Worm (Caenorhabditis elegans) whole organism, L4 larva: ENCODE data around the gene gyf-1.

ENCODE experiments used
- R02D3.7 ChIP-seq: fragments of 150-350 bp; sonication (generic microtip); optimal IDR thresholded peaks from 3 replicates; lab custom pipeline; 2014; ENCODE audit warnings: missing biosample characterization, missing genetic modification characterization
- Y5F2A.4 ChIP-seq: fragments of 200-800 bp; sonication (Bioruptor generic); optimal IDR thresholded peaks from 2 replicates; lab custom pipeline; 2018; ENCODE audit warnings: mild to moderate bottlenecking, missing genetic modification characterization, missing compliant biosample characterization
- ZK546.5 ChIP-seq, 2 experiments: sonication (generic microtip); optimal IDR thresholded peaks; 2 replicates each; lab custom pipeline; 2017; ENCODE audit warnings: missing biosample characterization in 2 of 2, missing genetic modification characterization in 2 of 2
- daf-12 ChIP-seq: fragments of 150-350 bp; optimal IDR thresholded peaks from 2 replicates; lab custom pipeline; 2014; ENCODE audit warnings: missing biosample characterization, missing genetic modification reagents, missing genetic modification characterization
- hlh-11 ChIP-seq: fragments of 200-800 bp; sonication (Bioruptor generic); optimal IDR thresholded peaks from 2 replicates; lab custom pipeline; 2018; ENCODE audit warnings: mild to moderate bottlenecking, missing genetic modification characterization, missing compliant biosample characterization
- nhr-111 ChIP-seq: fragments of 200-800 bp; sonication (Bioruptor generic); optimal IDR thresholded peaks from 2 replicates; lab custom pipeline; 2018; ENCODE audit warnings: mild to moderate bottlenecking, missing genetic modification characterization, missing compliant biosample characterization
- pha-4 ChIP-seq, 2 experiments: fragments of 150-350 bp in 1 of 2; fragments of 200-800 bp in 1 of 2; sonication (Bioruptor generic) in 1 of 2; IDR thresholded peaks in 1 of 2; optimal IDR thresholded peaks in 1 of 2; 2 replicates each; pipeline versions ENCODE4 v1.3.6 to Lab custom; 2014 to 2022; ENCODE audit warnings: missing genetic modification characterization in 2 of 2, missing genetic modification reagents in 2 of 2, missing biosample characterization in 1 of 2, missing compliant biosample characterization in 1 of 2
- ztf-11 ChIP-seq: fragments of 150-350 bp; optimal IDR thresholded peaks from 2 replicates; lab custom pipeline; 2014; ENCODE audit warnings: missing biosample characterization, missing genetic modification characterization

ce11 chrII:6701497-6701896, 17.5 kb downstream of the gyf-1 start, which contains the start of gene C18H9.6:
- TF ChIP-seq R02D3.7 (tag; lab: Kevin White, UChicago) (no peak), pha-4 (GFP tag; IDR thresholded peaks at IDR 0.05; lab: Robert Waterston, UW) (no peak), pha-4 (tag; optimal IDR thresholded peaks at IDR 0.05; lab: Kevin White, UChicago) (no peak), daf-12 (tag; lab: Kevin White, UChicago) (no peak), ztf-11 (no peak), ZK546.5 (tag; optimal IDR thresholded peaks at IDR 0.05; lab: Kevin White, UChicago) (no peak), nhr-111 (GFP tag; lab: Kevin White, UChicago) (no peak), hlh-11 (peak; percentile 58), Y5F2A.4 (GFP tag; lab: Kevin White, UChicago) (no peak)
